Fruit fly (Drosophila melanogaster) whole organism, embryonic: ENCODE results near the gene CG5188.

Experiments used
- Ada2b ChIP-seq: fragments of 200-800 bp; sonication (Bioruptor generic); IDR thresholded peaks from 2 replicates; pipeline ENCODE4 v1.3.6; 2022; ENCODE audit warnings: missing biosample characterization, missing genetic modification characterization
- Asciz ChIP-seq: fragments of 200-800 bp; sonication (Bioruptor generic); optimal IDR thresholded peaks from 2 replicates; lab custom pipeline; 2017; ENCODE audit warnings: missing biosample characterization, mild to moderate bottlenecking, missing genetic modification characterization, missing genetic modification reagents
- B-H2 ChIP-seq: fragments of 200-800 bp; sonication (Bioruptor generic); optimal IDR thresholded peaks from 2 replicates; lab custom pipeline; 2018; ENCODE audit warnings: missing biosample characterization, mild to moderate bottlenecking, missing genetic modification characterization
- CG10979 ChIP-seq: fragments of 200-800 bp; sonication (Bioruptor generic); optimal IDR thresholded peaks from 2 replicates; lab custom pipeline; 2018; ENCODE audit warnings: missing biosample characterization, mild to moderate bottlenecking, missing genetic modification characterization, moderate library complexity
- CG13123 ChIP-seq: fragments of 200-800 bp; sonication (Bioruptor generic); optimal IDR thresholded peaks from 2 replicates; lab custom pipeline; 2016; ENCODE audit warnings: missing biosample characterization, missing genetic modification characterization
- CG13296 ChIP-seq: fragments of 200-800 bp; sonication (Bioruptor generic); optimal IDR thresholded peaks from 3 replicates; lab custom pipeline; 2018; ENCODE audit warnings: missing biosample characterization, mild to moderate bottlenecking, missing genetic modification characterization
- CG13775 ChIP-seq: fragments of 200-800 bp; sonication (Bioruptor generic); optimal IDR thresholded peaks from 3 replicates; lab custom pipeline; 2017; ENCODE audit warnings: missing biosample characterization, mild to moderate bottlenecking, missing genetic modification characterization
- CG15011 ChIP-seq: fragments of 200-800 bp; sonication (Bioruptor generic); optimal IDR thresholded peaks from 3 replicates; lab custom pipeline; 2018; ENCODE audit warnings: missing biosample characterization, mild to moderate bottlenecking, missing genetic modification characterization
- CG17186 ChIP-seq: fragments of 200-800 bp; sonication (Bioruptor generic); optimal IDR thresholded peaks from 3 replicates; lab custom pipeline; 2017; ENCODE audit warnings: missing biosample characterization, missing genetic modification reagents, missing genetic modification characterization
- CG31224 ChIP-seq: fragments of 200-800 bp; sonication (Bioruptor generic); IDR thresholded peaks from 2 replicates; pipeline ENCODE4 v1.3.6; 2022; ENCODE audit warnings: missing biosample characterization, missing genetic modification characterization
- CG34376 ChIP-seq: fragments of 200-800 bp; sonication (Bioruptor generic); optimal IDR thresholded peaks from 2 replicates; lab custom pipeline; 2018; ENCODE audit warnings: missing biosample characterization, mild to moderate bottlenecking, missing genetic modification characterization
- CG34422 ChIP-seq: fragments of 200-800 bp; sonication (Bioruptor generic); IDR thresholded peaks from 3 replicates; pipeline ENCODE4 v1.3.6; 2022; ENCODE audit warnings: missing biosample characterization, missing genetic modification characterization
- CG4617 ChIP-seq: fragments of 200-800 bp; sonication (Bioruptor generic); optimal IDR thresholded peaks from 3 replicates; lab custom pipeline; 2016; ENCODE audit warnings: missing biosample characterization, missing genetic modification characterization, borderline replicate concordance
- CG4707 ChIP-seq: fragments of 200-800 bp; sonication (Bioruptor generic); optimal IDR thresholded peaks from 2 replicates; lab custom pipeline; 2018; ENCODE audit warnings: missing biosample characterization, mild to moderate bottlenecking, missing genetic modification characterization, moderate library complexity
- CG4820 ChIP-seq: fragments of 200-800 bp; sonication (Bioruptor generic); optimal IDR thresholded peaks from 3 replicates; lab custom pipeline; 2016; ENCODE audit warnings: missing biosample characterization, missing genetic modification characterization
- CG5245 ChIP-seq: fragments of 200-800 bp; sonication (Bioruptor generic); optimal IDR thresholded peaks from 3 replicates; lab custom pipeline; 2016; ENCODE audit warnings: missing biosample characterization, missing genetic modification characterization
- CG6689 ChIP-seq: fragments of 200-800 bp; sonication (Bioruptor generic); IDR thresholded peaks from 2 replicates; pipeline ENCODE4 v1.3.6; 2022; ENCODE audit warnings: missing biosample characterization, missing genetic modification characterization
- CG6765 ChIP-seq: fragments of 200-800 bp; sonication (Bioruptor generic); optimal IDR thresholded peaks from 3 replicates; lab custom pipeline; 2017; ENCODE audit warnings: missing biosample characterization, mild to moderate bottlenecking, missing genetic modification characterization
- CHES-1-like ChIP-seq: fragments of 200-800 bp; sonication (Bioruptor generic); optimal IDR thresholded peaks from 2 replicates; lab custom pipeline; 2016; ENCODE audit warnings: missing biosample characterization, missing genetic modification characterization
- Chrac-16 ChIP-seq: fragments of 200-800 bp; sonication (Bioruptor generic); optimal IDR thresholded peaks from 3 replicates; lab custom pipeline; 2016; ENCODE audit warnings: missing biosample characterization, missing genetic modification characterization
- CoRest ChIP-seq: fragments of 200-800 bp; sonication (Bioruptor generic); optimal IDR thresholded peaks from 3 replicates; lab custom pipeline; 2018; ENCODE audit warnings: missing biosample characterization, mild to moderate bottlenecking, missing genetic modification characterization, moderate library complexity
- Dll ChIP-seq: fragments of 200-800 bp; sonication (Bioruptor generic); IDR thresholded peaks from 4 replicates; pipeline ENCODE4 v1.3.6; 2022; ENCODE audit warnings: missing biosample characterization, missing genetic modification characterization; ENCODE audit not compliant: partially characterized antibody
- E2f1 ChIP-seq: fragments of 200-800 bp; sonication (Bioruptor generic); IDR thresholded peaks from 2 replicates; pipeline ENCODE4 v1.3.6; 2022; ENCODE audit warnings: missing biosample characterization, missing genetic modification characterization
- E2f2 ChIP-seq: fragments of 200-800 bp; sonication (Bioruptor generic); IDR thresholded peaks from 2 replicates; pipeline ENCODE4 v1.3.6; 2022; ENCODE audit warnings: missing biosample characterization, missing genetic modification characterization
- HmgZ ChIP-seq: fragments of 200-800 bp; sonication (Bioruptor generic); optimal IDR thresholded peaks from 2 replicates; lab custom pipeline; 2018; ENCODE audit warnings: missing biosample characterization, mild to moderate bottlenecking, missing genetic modification characterization
- Hr3 ChIP-seq: fragments of 200-800 bp; sonication (Bioruptor generic); optimal IDR thresholded peaks from 3 replicates; lab custom pipeline; 2016; ENCODE audit warnings: missing biosample characterization, missing genetic modification characterization
- Hsf ChIP-seq: fragments of 200-800 bp; sonication (Bioruptor generic); optimal IDR thresholded peaks from 3 replicates; lab custom pipeline; 2016; ENCODE audit warnings: missing biosample characterization, missing genetic modification characterization
- Max ChIP-seq: fragments of 200-800 bp; sonication (Bioruptor generic); optimal IDR thresholded peaks from 2 replicates; lab custom pipeline; 2016; ENCODE audit warnings: missing biosample characterization, mild to moderate bottlenecking, missing genetic modification characterization
- Oli ChIP-seq: fragments of 200-800 bp; sonication (Bioruptor generic); optimal IDR thresholded peaks from 2 replicates; lab custom pipeline; 2018; ENCODE audit warnings: missing biosample characterization, mild to moderate bottlenecking, missing genetic modification characterization, moderate library complexity
- PHDP ChIP-seq: fragments of 200-800 bp; sonication (Bioruptor generic); optimal IDR thresholded peaks from 3 replicates; lab custom pipeline; 2018; ENCODE audit warnings: missing biosample characterization, mild to moderate bottlenecking, missing genetic modification characterization, moderate library complexity
- Rfx ChIP-seq: fragments of 200-800 bp; sonication (Bioruptor generic); IDR thresholded peaks from 2 replicates; pipeline ENCODE4 v1.3.6; 2022; ENCODE audit warnings: missing biosample characterization, missing genetic modification characterization
- Rx ChIP-seq: fragments of 200-800 bp; sonication (Bioruptor generic); IDR thresholded peaks from 2 replicates; pipeline ENCODE4 v1.3.6; 2022; ENCODE audit warnings: missing biosample characterization, missing genetic modification characterization
- Ssrp ChIP-seq: fragments of 200-800 bp; sonication (Bioruptor generic); optimal IDR thresholded peaks from 2 replicates; lab custom pipeline; 2018; ENCODE audit warnings: missing biosample characterization, mild to moderate bottlenecking, missing genetic modification characterization, moderate library complexity
- Usf ChIP-seq: fragments of 200-800 bp; sonication (Bioruptor generic); optimal IDR thresholded peaks from 2 replicates; lab custom pipeline; 2017; ENCODE audit warnings: missing genotype, missing biosample characterization, missing genetic modification characterization
- al ChIP-seq: fragments of 200-800 bp; sonication (Bioruptor generic); IDR thresholded peaks from 2 replicates; pipeline ENCODE4 v1.3.6; 2022; ENCODE audit warnings: missing biosample characterization, missing genetic modification characterization
- amos ChIP-seq: fragments of 200-800 bp; sonication (Bioruptor generic); IDR thresholded peaks from 2 replicates; pipeline ENCODE4 v1.3.6; 2022; ENCODE audit warnings: missing biosample characterization, missing genetic modification characterization; ENCODE audit not compliant: partially characterized antibody
- ara ChIP-seq: fragments of 200-800 bp; sonication (Bioruptor generic); IDR thresholded peaks from 2 replicates; pipeline ENCODE4 v1.3.6; 2022; ENCODE audit warnings: missing biosample characterization, missing genetic modification characterization
- az2 ChIP-seq: fragments of 200-800 bp; sonication (Bioruptor generic); optimal IDR thresholded peaks from 3 replicates; lab custom pipeline; 2016; ENCODE audit warnings: missing biosample characterization, missing genetic modification characterization
- corto ChIP-seq: fragments of 200-800 bp; sonication (Bioruptor generic); optimal IDR thresholded peaks from 2 replicates; lab custom pipeline; 2016; ENCODE audit warnings: missing biosample characterization, mild to moderate bottlenecking, missing genetic modification characterization, moderate library complexity
- crp ChIP-seq, 2 experiments: fragments of 200-800 bp; sonication (Bioruptor generic); optimal IDR thresholded peaks; 2 replicates in 1 of 2; 3 replicates in 1 of 2; lab custom pipeline; 2017; ENCODE audit warnings: missing biosample characterization in 2 of 2, missing genetic modification characterization in 2 of 2, mild to moderate bottlenecking in 1 of 2, moderate library complexity in 1 of 2
- cwo ChIP-seq: fragments of 200-800 bp; sonication (Bioruptor generic); optimal IDR thresholded peaks from 3 replicates; lab custom pipeline; 2017; ENCODE audit warnings: missing biosample characterization, missing genetic modification characterization, mild to moderate bottlenecking, moderate library complexity, missing genetic modification reagents
- en ChIP-seq: fragments of 200-800 bp; sonication (Bioruptor generic); optimal IDR thresholded peaks from 2 replicates; lab custom pipeline; 2016; ENCODE audit warnings: missing biosample characterization, missing genetic modification characterization
- gfzf ChIP-seq: fragments of 200-800 bp; sonication (Bioruptor generic); optimal IDR thresholded peaks from 2 replicates; lab custom pipeline; 2016; ENCODE audit warnings: missing biosample characterization, mild to moderate bottlenecking, missing genetic modification characterization, moderate library complexity
- jumu ChIP-seq: fragments of 200-800 bp; sonication (Bioruptor generic); optimal IDR thresholded peaks from 3 replicates; lab custom pipeline; 2016; ENCODE audit warnings: missing biosample characterization, missing genetic modification characterization
- org-1 ChIP-seq: fragments of 200-800 bp; sonication (Bioruptor generic); optimal IDR thresholded peaks from 2 replicates; lab custom pipeline; 2017; ENCODE audit warnings: missing biosample characterization, missing genetic modification characterization
- prd ChIP-seq, 3 experiments: fragments of >200 bp in 2 of 3; fragments of 200-800 bp in 1 of 3; sonication (Bioruptor generic) in 1 of 3; optimal IDR thresholded peaks in 2 of 3; IDR thresholded peaks in 1 of 3; 2 replicates in 2 of 3; 3 replicates in 1 of 3; pipeline versions ENCODE4 v1.3.6 to Lab custom; 2017 to 2022; ENCODE audit warnings: missing biosample characterization in 1 of 3, missing genetic modification characterization in 1 of 3
- shn ChIP-seq: fragments of 200-800 bp; sonication (Bioruptor generic); optimal IDR thresholded peaks from 3 replicates; lab custom pipeline; 2016; ENCODE audit warnings: missing biosample characterization, missing genetic modification characterization
- ssp ChIP-seq: fragments of 200-800 bp; sonication (Bioruptor generic); IDR thresholded peaks from 2 replicates; pipeline ENCODE4 v1.3.6; 2022; ENCODE audit warnings: missing biosample characterization, missing genetic modification characterization
- stwl ChIP-seq: fragments of 200-800 bp; sonication (Bioruptor generic); optimal IDR thresholded peaks from 3 replicates; lab custom pipeline; 2018; ENCODE audit warnings: missing biosample characterization, mild to moderate bottlenecking, missing genetic modification characterization, moderate library complexity
- tap ChIP-seq: fragments of 200-800 bp; optimal IDR thresholded peaks from 3 replicates; lab custom pipeline; 2019; ENCODE audit warnings: missing biosample characterization, mild to moderate bottlenecking, missing genetic modification characterization, moderate library complexity

Gene CG5188

DNA sequence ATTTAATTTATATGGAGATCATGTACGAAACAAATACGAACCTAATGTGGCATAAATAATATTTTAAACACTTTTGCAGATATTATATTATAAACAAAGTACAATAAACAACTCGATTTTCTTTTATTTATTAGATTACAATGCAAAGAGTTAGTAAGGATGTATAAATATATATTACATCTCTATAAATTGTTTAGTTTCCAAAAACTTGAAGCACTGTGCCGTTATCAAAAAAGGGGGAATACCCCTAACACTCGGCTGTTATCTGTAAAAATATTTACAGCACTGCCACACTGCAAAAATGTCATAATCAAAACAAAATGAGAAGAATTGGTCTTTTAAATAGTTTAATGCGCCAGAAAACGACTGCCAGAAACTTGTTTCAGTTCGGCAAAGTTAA is at the start of gene CG5188 (continued):
- TF ChIP-seq CG17186 (GFP tag; lab: Kevin White, UChicago) (no peak), stwl (tag; lab: Kevin White, UChicago) (peak; percentile 90), CG4707 (GFP tag; lab: Kevin White, UChicago) (no peak), CG6689 (peak; percentile 51), Hsf (GFP tag; lab: Kevin White, UChicago) (peak; percentile 27), CG34376 (GFP tag; lab: Kevin White, UChicago) (peak; percentile 42), Max (GFP tag; lab: Kevin White, UChicago) (peak; percentile 40), CG4820 (GFP tag; lab: Kevin White, UChicago) (peak; percentile 31), jumu (GFP tag; lab: Kevin White, UChicago) (peak; percentile 13), cwo (GFP tag; lab: Kevin White, UChicago) (peak; percentile 27), Rx (GFP tag; lab: Robert Waterston, UW) (no peak), shn (GFP tag; lab: Kevin White, UChicago) (no peak), CG15011 (no peak), gfzf (GFP tag; lab: Kevin White, UChicago) (peak; percentile 54), corto (GFP tag; lab: Kevin White, UChicago) (no peak), E2f2 (GFP tag; lab: Robert Waterston, UW) (peak; percentile 36; the same call in 1 of the 2 replicates), Asciz (GFP tag; lab: Kevin White, UChicago) (peak; percentile 42), CG4617 (GFP tag; lab: Kevin White, UChicago) (peak; percentile 19), Dll (peak; percentile 35; the same call in 1 of the 4 replicates), Hr3 (GFP tag; lab: Kevin White, UChicago) (peak; percentile 9), Ssrp (tag; lab: Kevin White, UChicago) (peak; percentile 26), CG6765 (GFP tag; lab: Kevin White, UChicago) (no peak), org-1 (GFP tag; lab: Kevin White, UChicago) (no peak), HmgZ (peak; percentile 40), prd (optimal IDR thresholded peaks at IDR 0.05; lab: Kevin White, UChicago) (no peak), prd (GFP tag; IDR thresholded peaks at IDR 0.05; lab: Robert Waterston, UW) (0 out of 3 replicates have a peak, but pooled peaks have one; percentile 23), CG13123 (peak; percentile 3), CG31224 (GFP tag; lab: Robert Waterston, UW) (0 out of 2 replicates have a peak, but pooled peaks have one; percentile 27), CoRest (peak; percentile 51), Chrac-16 (peak; percentile 19), amos (GFP tag; lab: Robert Waterston, UW) (no peak; the same call in 1 of the 2 replicates), PHDP (tag; lab: Kevin White, UChicago) (peak; percentile 63), crp (GFP tag; optimal IDR thresholded peaks at IDR 0.05; lab: Kevin White, UChicago) (peak in 1 of 2 experiments; percentile 5), Ada2b (GFP tag; lab: Robert Waterston, UW) (peak; percentile 62), az2 (GFP tag; lab: Kevin White, UChicago) (peak; percentile 68), ssp (GFP tag; lab: Robert Waterston, UW) (peak; percentile 60), E2f1 (GFP tag; lab: Robert Waterston, UW) (no peak), ara (GFP tag; lab: Robert Waterston, UW) (no peak), Usf (GFP tag; lab: Kevin White, UChicago) (no peak), CG13775 (peak; percentile 29), en (GFP tag; lab: Kevin White, UChicago) (no peak), CG10979 (tag; lab: Kevin White, UChicago) (peak; percentile 52), CG13296 (GFP tag; lab: Kevin White, UChicago) (peak; percentile 34), Oli (peak; percentile 19), tap (tag; lab: Kevin White, UChicago) (no peak), CG34422 (GFP tag; lab: Robert Waterston, UW) (peak; percentile 63; the same call in 2 of the 3 replicates), Rfx (peak; percentile 61), CHES-1-like (GFP tag; lab: Kevin White, UChicago) (peak; percentile 20), al (GFP tag; lab: Robert Waterston, UW) (0 out of 2 replicates have a peak, but pooled peaks have one; percentile 31), CG5245 (GFP tag; lab: Kevin White, UChicago) (peak; percentile 7), B-H2 (GFP tag; lab: Kevin White, UChicago) (peak; percentile 1)
